Worm (Caenorhabditis elegans) whole organism, L4/young adult: ENCODE data around the gene F29A7.3.

Experiments
- dao-5 ChIP-seq: sonication (generic microtip); optimal IDR thresholded peaks from 2 replicates; lab custom pipeline; 2016; ENCODE audit warnings: missing genotype, missing genetic modification characterization, moderate library complexity, missing compliant biosample characterization
- him-1 ChIP-seq: sonication (generic microtip); optimal IDR thresholded peaks from 2 replicates; lab custom pipeline; 2016; ENCODE audit warnings: missing genotype, missing genetic modification reagents, missing genetic modification characterization, missing compliant biosample characterization

DNA sequence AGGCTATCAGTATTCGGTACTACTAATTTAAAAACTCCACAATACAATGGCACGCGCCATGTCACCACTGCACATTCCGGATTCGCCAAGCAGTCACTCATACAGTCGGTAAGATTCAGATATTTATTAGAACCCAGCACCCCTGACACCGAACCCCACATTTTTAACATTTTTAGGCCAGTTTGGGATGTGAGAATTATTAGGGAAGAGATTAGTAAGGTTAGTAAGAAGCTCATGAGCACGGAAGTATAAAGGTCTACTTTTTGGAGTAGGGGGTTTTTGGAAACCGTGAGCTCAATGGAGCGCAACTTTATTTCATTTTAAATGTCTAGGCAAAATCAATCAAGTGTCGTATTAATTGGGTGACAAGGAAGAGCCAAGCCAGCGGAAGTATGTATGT lies 4.9 kb downstream of the F29A7.3 start, which contains the start of gene F29A7.8:
- TF ChIP-seq him-1 (no peak), dao-5 (tag; lab: Kevin White, UChicago) (no peak)
